Fruit fly (Drosophila melanogaster): ENCODE results near the gene CG13907.

The CG13907 gene

dm6 chr3L:837552-838187 is 44.1 kb downstream of the CG13907 start, which contains the start of the genes CG13901 and CG13887 (continued):
- TF ChIP-seq Sox102F (GFP tag; optimal IDR thresholded peaks at IDR 0.05) (no peak), D (optimal IDR thresholded peaks at IDR 0.05) (no peak), D (GFP tag; optimal IDR thresholded peaks at IDR 0.05) (peak; percentile 76), Dll (GFP tag; IDR thresholded peaks at IDR 0.05; ENCODE audit: partially characterized antibody) (peak; percentile 59; the same call in 2 of the 4 replicates), Fer1 (GFP tag; optimal IDR thresholded peaks at IDR 0.05) (peak; percentile 91), tll (GFP tag; optimal IDR thresholded peaks at IDR 0.05) (peak; percentile 14 to 65), odd (GFP tag; optimal IDR thresholded peaks at IDR 0.05) (no peak), sqz (GFP tag; optimal IDR thresholded peaks at IDR 0.05) (peak; percentile 88), CG1233 (GFP tag; optimal IDR thresholded peaks at IDR 0.05) (peak; percentile 85), CG7963 (GFP tag; IDR thresholded peaks at IDR 0.05; ENCODE audit: partially characterized antibody) (no peak), CG1647 (GFP tag; optimal IDR thresholded peaks at IDR 0.05) (peak; percentile 88), CG11696 (GFP tag; IDR thresholded peaks at IDR 0.05) (peak; percentile 76), CG16779 (GFP tag; IDR thresholded peaks at IDR 0.05) (peak; percentile 56; the same call in 1 of the 2 replicates), Taf1 (GFP tag; IDR thresholded peaks at IDR 0.05) (peak; percentile 83), esg (GFP tag; conservative IDR thresholded peaks at IDR 0.05) (peak; percentile 81), CG10543 (GFP tag; optimal IDR thresholded peaks at IDR 0.05) (peak; percentile 94), zfh2 (GFP tag; optimal IDR thresholded peaks at IDR 0.05) (peak; percentile 97), Sry-β (GFP tag; optimal IDR thresholded peaks at IDR 0.05) (peak; percentile 86), ewg (GFP tag; optimal IDR thresholded peaks at IDR 0.05) (peak; percentile 84), bigmax (GFP tag; optimal IDR thresholded peaks at IDR 0.05) (peak; percentile 34), bbx (GFP tag; IDR thresholded peaks at IDR 0.05; ENCODE audit: partially characterized antibody) (0 out of 2 replicates have a peak, but pooled peaks have one; percentile 9), CG3163 (GFP tag; optimal IDR thresholded peaks at IDR 0.05) (peak; percentile 84), croc (GFP tag; conservative IDR thresholded peaks at IDR 0.05) (peak; percentile 81), gsb-n (tag; optimal IDR thresholded peaks at IDR 0.05) (peak; percentile 76), Med (GFP tag) (peak; percentile 97), Hr51 (GFP tag; optimal IDR thresholded peaks at IDR 0.05) (peak; percentile 91 to 93), hth (optimal IDR thresholded peaks at IDR 0.05) (no peak), br (optimal IDR thresholded peaks at IDR 0.05) (no peak), lbe (GFP tag; optimal IDR thresholded peaks at IDR 0.05) (peak; percentile 84), CG10321 (GFP tag; IDR thresholded peaks at IDR 0.05) (peak; percentile 48; the same call in 1 of the 2 replicates), emc (GFP tag; optimal IDR thresholded peaks at IDR 0.05) (peak; percentile 85), gem (tag; optimal IDR thresholded peaks at IDR 0.05) (peak; percentile 93), caup (GFP tag; optimal IDR thresholded peaks at IDR 0.05; ENCODE audit: severe bottlenecking) (peak; percentile 86), CG7556 (GFP tag; optimal IDR thresholded peaks at IDR 0.05) (peak; percentile 83), toy (GFP tag; IDR thresholded peaks at IDR 0.05) (0 out of 2 replicates have a peak, but pooled peaks have one; percentile 52), nau (GFP tag; optimal IDR thresholded peaks at IDR 0.05) (no peak), CG33213 (GFP tag; optimal IDR thresholded peaks at IDR 0.05) (peak; percentile 89), pb (GFP tag; optimal IDR thresholded peaks at IDR 0.05) (peak; percentile 78), CG10462 (GFP tag; optimal IDR thresholded peaks at IDR 0.05) (peak; percentile 86), CG34376 (GFP tag; optimal IDR thresholded peaks at IDR 0.05) (peak; percentile 91), Ssrp (tag; optimal IDR thresholded peaks at IDR 0.05) (peak; percentile 88), jigr1 (GFP tag; IDR thresholded peaks at IDR 0.05) (peak; percentile 18; the same call in 1 of the 3 replicates), Hsf (GFP tag; optimal IDR thresholded peaks at IDR 0.05) (peak; percentile 95), CG12744 (GFP tag; optimal IDR thresholded peaks at IDR 0.05) (peak; percentile 85), CG43689 (GFP tag; IDR thresholded peaks at IDR 0.05) (peak; percentile 59; the same call in 1 of the 2 replicates), Mrtf (GFP tag; IDR thresholded peaks at IDR 0.05) (peak; percentile 84), CG8388 (GFP tag; optimal IDR thresholded peaks at IDR 0.05) (peak; percentile 83), NFAT (GFP tag; IDR thresholded peaks at IDR 0.05) (peak; percentile 82), p53 (GFP tag; optimal IDR thresholded peaks at IDR 0.05) (peak; percentile 77)
